Worm (Caenorhabditis elegans): Measurements from ENCODE around the gene algn-11.
A peak's percentile ranks its signal among the peaks of the same experiment; 100 is the strongest.

Gene algn-11

DNA sequence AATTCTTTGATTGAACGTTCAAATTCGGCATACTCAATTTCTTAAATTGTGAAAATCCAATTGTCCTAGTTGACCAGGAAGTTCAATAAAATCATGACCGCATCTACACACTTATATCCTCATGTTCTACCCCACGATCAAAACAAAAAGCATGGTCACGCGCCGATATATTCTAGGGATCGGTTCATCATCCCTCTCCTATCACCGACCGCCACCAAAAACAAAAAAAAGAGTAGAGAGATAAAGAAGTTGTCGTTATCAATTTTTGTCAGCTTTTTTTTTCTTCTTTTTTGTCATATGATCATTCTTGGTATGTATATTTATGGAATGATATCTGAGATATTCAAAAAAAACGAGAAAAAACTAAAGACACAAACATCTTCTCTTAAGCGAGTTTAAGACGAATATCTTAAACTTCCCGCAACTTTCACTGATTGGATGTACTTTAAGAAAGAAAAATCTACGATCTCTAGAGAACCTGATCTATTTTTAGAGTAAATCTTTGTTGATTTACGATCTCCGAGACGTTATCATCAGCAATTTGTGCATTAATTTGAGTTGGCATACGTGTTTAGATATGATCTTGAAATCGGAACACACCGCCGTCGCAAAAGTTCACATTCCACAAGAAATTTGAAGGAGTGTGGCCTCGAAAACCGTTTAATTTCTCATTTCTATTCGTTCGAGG, 14.7 kb upstream of the algn-11 start (continued):
- TF ChIP-seq sma-9 (GFP tag; optimal IDR thresholded peaks at IDR 0.05): peak; percentile 34
- TF ChIP-seq sma-9 (tag; optimal IDR thresholded peaks at IDR 0.05): no peak
- no peak for TF ChIP-seq snpc-4 (tag; optimal IDR thresholded peaks at IDR 0.05)

DNA sequence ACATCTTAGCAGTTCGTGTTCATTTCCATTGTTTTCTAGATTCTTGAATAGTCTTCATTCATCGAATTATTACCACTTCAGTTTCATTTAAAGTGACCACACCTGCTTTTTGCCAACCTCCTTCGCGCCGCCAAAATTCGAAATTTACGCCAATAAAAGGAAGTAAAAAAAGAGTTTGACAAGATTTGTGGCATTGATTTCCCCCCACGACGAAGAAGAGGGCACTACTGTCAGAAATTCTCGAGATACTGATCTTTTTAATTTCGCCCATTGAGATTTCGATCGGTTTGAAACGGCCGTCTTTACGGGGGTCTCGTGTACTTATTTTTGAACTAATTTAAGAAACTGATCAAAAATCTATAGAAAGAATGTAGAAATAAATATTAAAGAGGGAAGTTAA, 11.3 kb upstream of the algn-11 start:
- TF ChIP-seq ztf-1 (GFP tag; conservative IDR thresholded peaks at IDR 0.05) (no peak), ceh-16 (tag; optimal IDR thresholded peaks at IDR 0.05) (peak; percentile 33), unc-62 (GFP tag; optimal IDR thresholded peaks at IDR 0.05) (no peak), blmp-1 (tag; optimal IDR thresholded peaks at IDR 0.05; ENCODE audit: insufficient read depth) (no peak), crh-2 (tag; optimal IDR thresholded peaks at IDR 0.05) (no peak), alr-1 (tag; optimal IDR thresholded peaks at IDR 0.05) (no peak), nhr-21 (tag; optimal IDR thresholded peaks at IDR 0.05) (no peak), fos-1 (tag; optimal IDR thresholded peaks at IDR 0.05) (no peak), sem-4 (tag; optimal IDR thresholded peaks at IDR 0.05) (no peak), nhr-77 (tag; optimal IDR thresholded peaks at IDR 0.05) (no peak), peb-1 (tag; optimal IDR thresholded peaks at IDR 0.05) (no peak), nhr-23 (tag; optimal IDR thresholded peaks at IDR 0.05) (no peak), ztf-11 (tag; optimal IDR thresholded peaks at IDR 0.05) (no peak), lin-11 (tag; optimal IDR thresholded peaks at IDR 0.05) (no peak), sma-9 (GFP tag; optimal IDR thresholded peaks at IDR 0.05) (peak; percentile 27), sma-9 (tag; optimal IDR thresholded peaks at IDR 0.05) (no peak), mab-5 (tag; optimal IDR thresholded peaks at IDR 0.05) (no peak), mbf-1 (tag; optimal IDR thresholded peaks at IDR 0.05) (no peak), unc-39 (tag; optimal IDR thresholded peaks at IDR 0.05) (no peak), skn-1 (tag; optimal IDR thresholded peaks at IDR 0.05) (no peak), lsy-2 (tag; optimal IDR thresholded peaks at IDR 0.05) (no peak), nhr-11 (tag; optimal IDR thresholded peaks at IDR 0.05) (no peak), zag-1 (tag; optimal IDR thresholded peaks at IDR 0.05) (no peak), nhr-25 (tag; optimal IDR thresholded peaks at IDR 0.05) (peak; percentile 7), ceh-82 (tag; optimal IDR thresholded peaks at IDR 0.05) (no peak), dmd-4 (tag; optimal IDR thresholded peaks at IDR 0.05) (no peak), lin-13 (GFP tag; optimal IDR thresholded peaks at IDR 0.05) (no peak), nhr-129 (tag; optimal IDR thresholded peaks at IDR 0.05) (no peak), elt-3 (tag; optimal IDR thresholded peaks at IDR 0.05) (no peak), Y55F3AM.14 (GFP tag; optimal IDR thresholded peaks at IDR 0.05) (no peak), unc-55 (GFP tag; optimal IDR thresholded peaks at IDR 0.05) (no peak), R02D3.7 (tag; optimal IDR thresholded peaks at IDR 0.05) (no peak), elt-1 (tag; optimal IDR thresholded peaks at IDR 0.05) (peak; percentile 43), F13H6.1 (tag; optimal IDR thresholded peaks at IDR 0.05) (no peak), C34F6.9 (tag; optimal IDR thresholded peaks at IDR 0.05) (no peak)

DNA sequence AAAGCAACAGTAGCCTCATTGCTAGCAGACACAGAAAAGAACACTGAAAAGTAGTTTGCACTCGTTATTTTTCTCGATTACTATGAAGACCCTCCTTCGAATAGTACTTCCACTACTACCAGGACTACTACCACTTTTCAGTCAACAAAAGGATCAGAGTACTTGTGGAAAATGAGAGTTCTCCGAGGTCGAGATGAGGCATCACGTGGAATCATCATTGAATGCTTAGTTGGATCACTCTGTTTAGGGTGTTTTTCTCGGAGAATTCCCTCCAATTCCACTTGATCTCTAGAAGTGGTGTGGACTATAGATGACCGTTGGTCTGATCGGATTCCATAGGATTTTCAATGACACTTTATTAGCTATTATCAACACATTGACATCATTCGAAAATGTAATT, 10.4 kb upstream of the algn-11 start:
- TF ChIP-seq lsy-2 (tag; optimal IDR thresholded peaks at IDR 0.05) (no peak), egl-27 (tag; optimal IDR thresholded peaks at IDR 0.05) (no peak), lin-11 (tag; optimal IDR thresholded peaks at IDR 0.05) (no peak), C34F6.9 (tag; optimal IDR thresholded peaks at IDR 0.05) (no peak), sma-9 (GFP tag; optimal IDR thresholded peaks at IDR 0.05) (peak; percentile 41), sma-9 (tag; optimal IDR thresholded peaks at IDR 0.05) (no peak), nhr-129 (tag; optimal IDR thresholded peaks at IDR 0.05) (peak; percentile 9), unc-39 (tag; optimal IDR thresholded peaks at IDR 0.05) (no peak), nhr-23 (tag; optimal IDR thresholded peaks at IDR 0.05) (no peak), ztf-4 (tag; optimal IDR thresholded peaks at IDR 0.05) (no peak), unc-62 (GFP tag; optimal IDR thresholded peaks at IDR 0.05) (no peak), Y55F3AM.14 (GFP tag; optimal IDR thresholded peaks at IDR 0.05) (no peak), gmeb-1 (tag; optimal IDR thresholded peaks at IDR 0.05) (no peak), nhr-12 (tag; optimal IDR thresholded peaks at IDR 0.05) (no peak), ceh-16 (tag; optimal IDR thresholded peaks at IDR 0.05) (no peak), elt-1 (tag; optimal IDR thresholded peaks at IDR 0.05) (no peak), ama-1 (optimal IDR thresholded peaks at IDR 0.05) (no peak), nhr-21 (tag; optimal IDR thresholded peaks at IDR 0.05) (no peak), sem-4 (tag; optimal IDR thresholded peaks at IDR 0.05) (no peak), skn-1 (tag; optimal IDR thresholded peaks at IDR 0.05) (no peak), lin-39 (tag; optimal IDR thresholded peaks at IDR 0.05) (no peak), nhr-25 (tag; optimal IDR thresholded peaks at IDR 0.05) (peak; percentile 43), F13H6.1 (tag; optimal IDR thresholded peaks at IDR 0.05) (no peak), fos-1 (tag; optimal IDR thresholded peaks at IDR 0.05) (no peak), R02D3.7 (tag; optimal IDR thresholded peaks at IDR 0.05) (no peak)
